Worm (Caenorhabditis elegans) whole organism, young adult: ENCODE measurements around the gene cutl-27.

Source experiments
- B0261.1 ChIP-seq: sonication (generic microtip); optimal IDR thresholded peaks from 2 replicates; lab custom pipeline; 2016; ENCODE audit warnings: mild to moderate bottlenecking, missing genetic modification characterization, moderate library complexity, missing compliant biosample characterization
- B0336.3 ChIP-seq: fragments of 200-800 bp; sonication (Bioruptor generic); IDR thresholded peaks from 2 replicates; pipeline ENCODE4 v1.3.6; 2022; ENCODE audit warnings: missing genetic modification characterization, missing compliant biosample characterization
- F10E7.11 ChIP-seq: sonication (generic microtip); optimal IDR thresholded peaks from 2 replicates; lab custom pipeline; 2017; ENCODE audit warnings: mild to moderate bottlenecking, missing genetic modification characterization, moderate library complexity, missing compliant biosample characterization
- F23B12.7 ChIP-seq: sonication (generic microtip); optimal IDR thresholded peaks from 2 replicates; lab custom pipeline; 2017; ENCODE audit warnings: missing genetic modification characterization, mild to moderate bottlenecking, missing compliant biosample characterization, antibody characterized with exemption, moderate library complexity; ENCODE audit not compliant: insufficient read depth
- F39B2.1 ChIP-seq: fragments of 200-800 bp; sonication (Bioruptor generic); IDR thresholded peaks from 2 replicates; pipeline ENCODE4 v1.3.6; 2022; ENCODE audit warnings: missing genetic modification reagents, missing genetic modification characterization, missing compliant biosample characterization
- Y79H2A.3 ChIP-seq: fragments of 200-800 bp; sonication (Bioruptor generic); conservative IDR thresholded peaks from 2 replicates; pipeline ENCODE4 v1.3.6; 2022; ENCODE audit warnings: missing genetic modification reagents, missing genetic modification characterization, missing compliant biosample characterization
- atf-7 ChIP-seq: sonication (generic microtip); optimal IDR thresholded peaks from 2 replicates; lab custom pipeline; 2017; ENCODE audit warnings: mild to moderate bottlenecking, missing genetic modification characterization, missing compliant biosample characterization
- cebp-1 ChIP-seq, 2 experiments: fragments of 200-800 bp in 1 of 2; sonication (Bioruptor generic) in 1 of 2; sonication (generic microtip) in 1 of 2; IDR thresholded peaks in 1 of 2; optimal IDR thresholded peaks in 1 of 2; 2 replicates each; pipeline versions ENCODE4 v1.3.6 to Lab custom; 2017 to 2022; ENCODE audit warnings: missing compliant biosample characterization in 2 of 2, missing genetic modification characterization in 2 of 2, mild to moderate bottlenecking in 1 of 2, missing genetic modification reagents in 1 of 2, moderate library complexity in 1 of 2
- ceh-40 ChIP-seq: fragments of 200-800 bp; sonication (Bioruptor generic); IDR thresholded peaks from 2 replicates; pipeline ENCODE4 v1.3.6; 2022; ENCODE audit warnings: missing genetic modification characterization, missing compliant biosample characterization
- ceh-58 ChIP-seq: fragments of 200-800 bp; sonication (Bioruptor generic); IDR thresholded peaks from 2 replicates; pipeline ENCODE4 v1.3.6; 2022; ENCODE audit warnings: missing genetic modification characterization, missing compliant biosample characterization
- ekl-4 ChIP-seq: fragments of 200-800 bp; sonication (Bioruptor generic); IDR thresholded peaks from 2 replicates; pipeline ENCODE4 v1.3.6; 2022; ENCODE audit warnings: missing genetic modification reagents, missing genetic modification characterization, missing compliant biosample characterization
- him-1 ChIP-seq: sonication (generic microtip); optimal IDR thresholded peaks from 2 replicates; lab custom pipeline; 2016; ENCODE audit warnings: missing genotype, missing genetic modification reagents, missing genetic modification characterization, missing compliant biosample characterization
- hlh-12 ChIP-seq: sonication (generic microtip); optimal IDR thresholded peaks from 2 replicates; lab custom pipeline; 2016; ENCODE audit warnings: missing genetic modification characterization, missing compliant biosample characterization
- hrde-1 ChIP-seq: sonication (generic microtip); optimal IDR thresholded peaks from 2 replicates; lab custom pipeline; 2016; ENCODE audit warnings: missing genetic modification characterization, mild to moderate bottlenecking, missing compliant biosample characterization, moderate library complexity, missing genotype, missing genetic modification reagents, borderline replicate concordance
- hsf-1 ChIP-seq: fragments of 200-800 bp; sonication (Bioruptor generic); IDR thresholded peaks from 2 replicates; pipeline ENCODE4 v1.3.6; 2022; ENCODE audit warnings: missing genetic modification reagents, missing genetic modification characterization, missing compliant biosample characterization
- let-607 ChIP-seq, 2 experiments: fragments of 200-800 bp in 1 of 2; sonication (Bioruptor generic) in 1 of 2; sonication (generic microtip) in 1 of 2; optimal IDR thresholded peaks; 2 replicates each; lab custom pipeline; 2016 to 2018; ENCODE audit warnings: mild to moderate bottlenecking in 2 of 2, missing compliant biosample characterization in 2 of 2, missing genetic modification characterization in 2 of 2, moderate library complexity in 2 of 2, missing genotype in 1 of 2
- lin-26 ChIP-seq: fragments of 200-800 bp; sonication (Bioruptor generic); IDR thresholded peaks from 2 replicates; pipeline ENCODE4 v1.3.6; 2022; ENCODE audit warnings: missing genetic modification reagents, missing genetic modification characterization, missing compliant biosample characterization
- madf-8 ChIP-seq: fragments of 200-800 bp; sonication (Bioruptor generic); conservative IDR thresholded peaks from 2 replicates; pipeline ENCODE4 v1.3.6; 2022; ENCODE audit warnings: missing genetic modification reagents, missing genetic modification characterization, missing compliant biosample characterization
- mcd-1 ChIP-seq: fragments of 200-800 bp; sonication (Bioruptor generic); IDR thresholded peaks from 2 replicates; pipeline ENCODE4 v1.3.6; 2022; ENCODE audit warnings: missing genetic modification reagents, missing genetic modification characterization, missing compliant biosample characterization
- mes-4 ChIP-seq: sonication (generic microtip); optimal IDR thresholded peaks from 2 replicates; lab custom pipeline; 2016; ENCODE audit warnings: missing genotype, missing genetic modification characterization, missing compliant biosample characterization
- nfyb-1 ChIP-seq: fragments of 200-800 bp; sonication (Bioruptor generic); IDR thresholded peaks from 2 replicates; pipeline ENCODE4 v1.3.6; 2022; ENCODE audit warnings: missing genetic modification reagents, missing genetic modification characterization, missing compliant biosample characterization
- nhr-80 ChIP-seq: sonication (generic microtip); optimal IDR thresholded peaks from 2 replicates; lab custom pipeline; 2016; ENCODE audit warnings: missing genetic modification characterization, missing compliant biosample characterization
- somi-1 ChIP-seq: fragments of 200-800 bp; sonication (Bioruptor generic); optimal IDR thresholded peaks from 2 replicates; lab custom pipeline; 2018; ENCODE audit warnings: mild to moderate bottlenecking, missing genetic modification characterization, missing compliant biosample characterization
- tbx-9 ChIP-seq: sonication (generic microtip); optimal IDR thresholded peaks from 2 replicates; lab custom pipeline; 2016; ENCODE audit warnings: borderline replicate concordance, missing genetic modification characterization, inconsistent platforms, missing compliant biosample characterization
- unc-130 ChIP-seq: sonication (generic microtip); optimal IDR thresholded peaks from 2 replicates; lab custom pipeline; 2016; ENCODE audit warnings: missing genetic modification reagents, missing genetic modification characterization, missing compliant biosample characterization
- unc-62 ChIP-seq: fragments of 150-350 bp; optimal IDR thresholded peaks from 2 replicates; lab custom pipeline; 2014; ENCODE audit warnings: missing biosample characterization, missing genetic modification reagents, missing genetic modification characterization
- xnd-1 ChIP-seq: sonication (generic microtip); optimal IDR thresholded peaks from 2 replicates; lab custom pipeline; 2016; ENCODE audit warnings: missing genotype, missing genetic modification reagents, missing genetic modification characterization, missing compliant biosample characterization
- zfh-2 ChIP-seq: fragments of 200-800 bp; sonication (Bioruptor generic); conservative IDR thresholded peaks from 2 replicates; pipeline ENCODE4 v1.3.6; 2022; ENCODE audit warnings: missing genetic modification reagents, missing genetic modification characterization, missing compliant biosample characterization
- ztf-26 ChIP-seq: sonication (generic microtip); optimal IDR thresholded peaks from 2 replicates; lab custom pipeline; 2017; ENCODE audit warnings: missing genetic modification characterization, missing compliant biosample characterization
- ztf-6 ChIP-seq: fragments of 200-800 bp; sonication (Bioruptor generic); IDR thresholded peaks from 2 replicates; pipeline ENCODE4 v1.3.6; 2022; ENCODE audit warnings: missing genetic modification reagents, missing genetic modification characterization, missing compliant biosample characterization

cutl-27 gene

DNA sequence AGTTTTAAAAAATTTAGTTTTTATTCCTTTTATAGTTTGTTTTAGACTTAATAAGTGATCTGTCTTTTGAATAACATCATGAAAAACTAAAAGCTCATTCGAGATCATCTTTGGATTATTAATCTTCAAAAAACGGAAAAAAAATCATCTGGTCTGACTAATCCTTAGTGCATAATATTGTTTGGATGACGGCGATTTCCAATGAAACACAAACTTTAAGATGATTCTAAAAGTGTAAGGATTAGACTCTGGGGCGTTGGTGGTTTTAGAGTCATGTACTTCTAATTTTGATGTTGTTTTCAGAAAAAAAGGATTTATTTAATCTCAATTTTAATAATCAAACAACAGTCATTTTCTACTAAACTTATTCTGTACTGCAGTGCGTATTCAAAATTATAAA, 15.0 kb downstream of the cutl-27 start:
- TF ChIP-seq Y79H2A.3: no peak
- no peak for TF ChIP-seq F23B12.7 (tag; lab: Kevin White, UChicago)
- TF ChIP-seq unc-62 (GFP tag; lab: Kevin White, UChicago): no peak
- TF ChIP-seq lin-26 (GFP tag; lab: Robert Waterston, UW): no peak
- TF ChIP-seq him-1 (tag; lab: Kevin White, UChicago): no peak
- TF ChIP-seq mes-4 (tag; lab: Kevin White, UChicago): no peak
- TF ChIP-seq ztf-26 (tag; lab: Kevin White, UChicago): no peak
- TF ChIP-seq let-607 (tag; optimal IDR thresholded peaks at IDR 0.05; lab: Kevin White, UChicago): no peak
- no peak for TF ChIP-seq zfh-2
- no peak for TF ChIP-seq unc-130 (GFP tag; lab: Kevin White, UChicago)
- no peak for TF ChIP-seq xnd-1 (tag; lab: Kevin White, UChicago)
- no peak for TF ChIP-seq cebp-1 (GFP tag; IDR thresholded peaks at IDR 0.05; lab: Robert Waterston, UW)
- no peak for TF ChIP-seq cebp-1 (tag; optimal IDR thresholded peaks at IDR 0.05; lab: Kevin White, UChicago)
- no peak for TF ChIP-seq hlh-12 (tag; lab: Kevin White, UChicago)
- no peak for TF ChIP-seq B0261.1 (tag; lab: Kevin White, UChicago)
- no peak for TF ChIP-seq ceh-58 (GFP tag; lab: Robert Waterston, UW)

DNA sequence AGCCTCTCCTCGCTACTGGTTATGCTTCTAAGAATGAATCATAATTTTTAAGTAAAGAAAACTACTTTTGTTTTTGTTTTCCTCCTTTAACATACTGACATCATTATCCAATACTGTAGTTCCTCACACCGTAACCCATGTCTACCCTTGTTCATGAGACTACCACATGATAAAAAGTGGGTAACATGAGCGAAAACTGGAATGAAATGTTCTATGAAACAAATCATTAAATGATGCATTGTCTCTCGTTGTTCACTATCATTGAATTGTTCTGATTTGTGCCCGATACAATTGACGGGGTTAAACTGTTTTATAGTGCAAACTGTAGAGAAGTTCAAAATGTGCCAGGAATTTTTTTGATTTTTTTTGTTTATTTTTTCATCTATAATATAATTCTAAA, 19.4 kb downstream of the cutl-27 start:
- TF ChIP-seq ztf-6: no peak
- TF ChIP-seq hrde-1: no peak
- no peak for TF ChIP-seq let-607 (tag; optimal IDR thresholded peaks at IDR 0.05; lab: Kevin White, UChicago)
- TF ChIP-seq tbx-9 (tag; lab: Kevin White, UChicago): no peak
- TF ChIP-seq nhr-80 (tag; lab: Kevin White, UChicago): peak; percentile 38
- no peak for TF ChIP-seq atf-7

DNA sequence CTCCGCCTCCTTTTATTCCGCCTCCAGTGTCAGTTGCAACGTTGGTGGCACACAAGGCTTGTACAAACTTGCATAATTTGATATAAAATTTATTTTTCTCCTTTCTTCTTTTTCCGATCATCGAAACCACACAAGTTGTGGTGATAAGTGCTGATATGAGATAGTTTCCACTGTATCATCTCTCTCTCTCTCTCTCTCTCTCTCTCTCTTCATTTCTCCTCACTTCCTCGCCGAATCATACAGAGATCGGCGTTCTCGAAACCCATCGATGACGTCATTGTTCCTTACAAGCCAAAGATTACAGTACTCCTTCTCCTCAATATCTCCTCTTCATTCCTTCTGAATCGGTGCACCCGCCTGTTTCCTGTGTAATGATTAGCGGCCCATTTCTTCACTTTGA, 21.0 kb downstream of the cutl-27 start, which contains the start of gene nhr-43:
Gene nhr-43, plus strand, starts transcription at position 233 of the 400 bp plus-strand sequence.
- TF ChIP-seq mcd-1 (no peak), somi-1 (GFP tag; lab: Kevin White, UChicago) (peak; percentile 44), atf-7 (peak; percentile 29), ztf-26 (tag; lab: Kevin White, UChicago) (peak; percentile 6)

DNA sequence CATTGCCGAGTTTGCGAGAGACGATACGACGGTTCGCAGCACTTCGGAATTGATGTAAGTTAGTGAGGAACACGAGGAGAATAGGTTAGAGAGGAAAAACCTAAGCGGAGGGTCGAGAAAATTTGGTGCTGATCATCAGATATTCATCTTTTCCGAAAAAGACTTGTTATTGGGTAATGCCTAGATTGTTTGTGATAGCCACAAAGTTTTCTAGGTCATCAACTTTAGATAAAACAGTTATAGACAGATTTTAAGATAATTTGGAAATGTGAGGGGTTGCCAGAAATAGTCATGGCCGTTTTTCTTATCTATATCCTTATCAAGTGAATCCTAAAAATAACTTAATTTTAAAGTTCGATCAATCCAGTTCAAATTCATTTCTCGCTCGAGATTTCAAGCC, 22.1 kb downstream of the cutl-27 start:
- TF ChIP-seq ceh-40 (GFP tag; lab: Robert Waterston, UW): no peak
- TF ChIP-seq F39B2.1 (GFP tag; lab: Robert Waterston, UW): no peak
- TF ChIP-seq madf-8 (GFP tag; lab: Robert Waterston, UW): no peak
- TF ChIP-seq F10E7.11 (tag; lab: Kevin White, UChicago): no peak
- TF ChIP-seq hsf-1: no peak
- TF ChIP-seq F23B12.7 (tag; lab: Kevin White, UChicago): no peak

DNA sequence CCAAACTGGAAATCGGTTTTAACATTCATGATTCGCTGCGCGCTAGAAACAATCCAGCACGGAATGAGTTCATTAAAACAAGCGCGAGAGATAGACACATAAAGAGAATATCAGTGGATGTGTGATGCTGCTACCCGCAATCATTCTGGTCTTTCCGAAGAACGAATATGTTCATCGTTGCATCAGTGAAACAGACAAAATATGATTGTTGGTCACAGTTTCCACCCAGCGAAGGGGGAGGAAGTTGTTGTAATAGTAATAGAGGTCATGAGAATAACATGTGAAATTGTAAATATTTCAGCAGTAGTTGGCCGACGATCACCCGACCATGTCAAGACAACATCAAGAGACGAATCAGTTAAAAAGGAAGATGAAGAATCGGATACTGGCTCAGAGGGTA, 22.9 kb downstream of the cutl-27 start:
- TF ChIP-seq B0336.3 (GFP tag; lab: Robert Waterston, UW): no peak
- no peak for TF ChIP-seq let-607 (tag; optimal IDR thresholded peaks at IDR 0.05; lab: Kevin White, UChicago)
- no peak for TF ChIP-seq ekl-4
- peak; percentile 30 for TF ChIP-seq ztf-26 (tag; lab: Kevin White, UChicago)
- no peak for TF ChIP-seq nfyb-1 (GFP tag; lab: Robert Waterston, UW)
